Worm (Caenorhabditis elegans) whole organism, early embryonic: ENCODE data around the gene W08G11.3.

Experiments used
- F13C5.2 ChIP-seq: sonication (generic microtip); optimal IDR thresholded peaks from 2 replicates; lab custom pipeline; 2017; ENCODE audit warnings: mild to moderate bottlenecking, missing genetic modification characterization, inconsistent platforms, missing compliant biosample characterization
- aly-1 ChIP-seq: sonication (generic microtip); optimal IDR thresholded peaks from 2 replicates; lab custom pipeline; 2016; ENCODE audit warnings: missing genetic modification characterization, missing compliant biosample characterization
- ama-1 ChIP-seq: fragments of 150-350 bp; optimal IDR thresholded peaks from 2 replicates; lab custom pipeline; 2014
- ets-7 ChIP-seq: sonication (generic microtip); optimal IDR thresholded peaks from 2 replicates; lab custom pipeline; 2016; ENCODE audit warnings: missing genotype, missing genetic modification characterization, missing compliant biosample characterization
- hmbx-1 ChIP-seq: sonication (generic microtip); optimal IDR thresholded peaks from 2 replicates; lab custom pipeline; 2016; ENCODE audit warnings: mild to moderate bottlenecking, missing genetic modification characterization, missing compliant biosample characterization
- hnd-1 ChIP-seq: sonication (generic microtip); optimal IDR thresholded peaks from 2 replicates; lab custom pipeline; 2016; ENCODE audit warnings: missing genetic modification characterization, missing compliant biosample characterization

DNA sequence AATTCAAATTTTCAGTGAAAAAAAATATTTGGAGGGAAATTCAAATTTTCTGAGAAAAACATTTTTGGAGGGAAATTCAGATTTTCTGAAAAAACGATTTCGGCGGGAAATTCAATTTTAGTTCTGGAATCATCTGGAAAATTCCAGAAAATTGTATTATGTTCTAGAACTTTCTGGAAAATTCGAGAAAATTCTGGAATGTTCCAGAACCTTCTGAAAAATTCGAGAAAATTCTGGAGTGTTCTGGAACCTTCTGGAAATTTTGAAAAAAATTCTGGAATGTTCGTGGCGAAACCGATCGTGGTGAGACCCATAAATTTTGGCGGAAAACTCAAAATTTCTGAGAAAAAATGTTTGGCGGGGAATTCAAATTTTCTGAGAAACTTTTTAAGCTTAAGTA lies 45.3 kb upstream of the W08G11.3 start:
- no peak for TF ChIP-seq ama-1 (lab: Kevin White, UChicago)
- TF ChIP-seq aly-1 (tag; lab: Kevin White, UChicago), result no peak
- no peak for TF ChIP-seq hmbx-1 (tag; lab: Kevin White, UChicago)
- TF ChIP-seq ets-7 (tag; lab: Kevin White, UChicago), result no peak
- TF ChIP-seq F13C5.2 (tag; lab: Kevin White, UChicago), result no peak
- TF ChIP-seq hnd-1 (tag; lab: Kevin White, UChicago), result no peak
